Fruit fly (Drosophila melanogaster) whole organism, prepupa: ENCODE data around the gene mahe.

Experiments
- CG4318 ChIP-seq: fragments of 200-800 bp; sonication (Bioruptor generic); optimal IDR thresholded peaks from 3 replicates; lab custom pipeline; 2017; ENCODE audit warnings: missing biosample characterization, mild to moderate bottlenecking, missing genetic modification characterization
- CG9139 ChIP-seq: fragments of 200-800 bp; sonication (Bioruptor generic); optimal IDR thresholded peaks from 3 replicates; lab custom pipeline; 2017; ENCODE audit warnings: missing biosample characterization, mild to moderate bottlenecking, missing genetic modification characterization
- Eip93F ChIP-seq: fragments of 200-800 bp; sonication (Bioruptor generic); optimal IDR thresholded peaks from 2 replicates; lab custom pipeline; 2016; ENCODE audit warnings: missing biosample characterization, mild to moderate bottlenecking, missing genetic modification characterization
- Smox ChIP-seq: fragments of 200-800 bp; sonication (Bioruptor generic); optimal IDR thresholded peaks from 3 replicates; lab custom pipeline; 2016; ENCODE audit warnings: missing biosample characterization, missing genetic modification characterization
- achi ChIP-seq: fragments of 200-800 bp; sonication (Bioruptor generic); optimal IDR thresholded peaks from 3 replicates; lab custom pipeline; 2016; ENCODE audit warnings: missing biosample characterization, missing genetic modification characterization
- fd59A ChIP-seq: fragments of 200-800 bp; sonication (Bioruptor generic); optimal IDR thresholded peaks from 2 replicates; lab custom pipeline; 2017; ENCODE audit warnings: missing biosample characterization, mild to moderate bottlenecking, missing genetic modification characterization, missing genetic modification reagents

dm6 chrX:7976976-7977834 lies 46.0 kb upstream of the mahe start:
- no peak for TF ChIP-seq Eip93F (GFP tag; lab: Kevin White, UChicago)
- peak; percentile 9 for TF ChIP-seq achi (GFP tag; lab: Kevin White, UChicago)
- no peak for TF ChIP-seq fd59A (GFP tag; lab: Kevin White, UChicago)
- no peak for TF ChIP-seq CG9139
- peak; percentile 3 for TF ChIP-seq CG4318
- TF ChIP-seq Smox (GFP tag; lab: Kevin White, UChicago) = no peak
